Worm (Caenorhabditis elegans) whole organism, L3 larva: ENCODE data around the gene F57B7.2.
"Not testable (repeated sequence)": the region's sequence is repeated elsewhere in the genome, so short reads cannot be mapped to it uniquely, and the experiment has no call there.

ENCODE experiments used
- R02D3.7 ChIP-seq: fragments of 150-350 bp; optimal IDR thresholded peaks from 2 replicates; lab custom pipeline; 2014; ENCODE audit warnings: missing biosample characterization, missing genetic modification characterization
- ZK546.5 ChIP-seq: sonication (generic microtip); optimal IDR thresholded peaks from 2 replicates; lab custom pipeline; 2017; ENCODE audit warnings: missing biosample characterization, missing genetic modification characterization
- aly-2 ChIP-seq: fragments of 150-350 bp; optimal IDR thresholded peaks from 2 replicates; lab custom pipeline; 2014; ENCODE audit warnings: missing biosample characterization, missing genetic modification characterization
- ceh-16 ChIP-seq: sonication (generic microtip); optimal IDR thresholded peaks from 2 replicates; lab custom pipeline; 2017; ENCODE audit warnings: missing biosample characterization, missing genetic modification characterization
- ceh-82 ChIP-seq: fragments of 150-350 bp; optimal IDR thresholded peaks from 2 replicates; lab custom pipeline; 2014; ENCODE audit warnings: missing biosample characterization, missing genetic modification characterization
- ceh-9 ChIP-seq: sonication (generic microtip); optimal IDR thresholded peaks from 2 replicates; lab custom pipeline; 2018; ENCODE audit warnings: missing biosample characterization, missing genetic modification characterization
- eor-1 ChIP-seq, 2 experiments: fragments of 150-350 bp; optimal IDR thresholded peaks; 2 replicates each; lab custom pipeline; 2014 to 2018; ENCODE audit warnings: missing biosample characterization in 2 of 2, missing genetic modification characterization in 2 of 2
- fos-1 ChIP-seq: fragments of 150-350 bp; optimal IDR thresholded peaks from 2 replicates; lab custom pipeline; 2014; ENCODE audit warnings: missing biosample characterization, missing genetic modification characterization
- lsy-12 ChIP-seq: sonication (generic microtip); optimal IDR thresholded peaks from 2 replicates; lab custom pipeline; 2016; ENCODE audit warnings: mild to moderate bottlenecking, missing genetic modification characterization, missing compliant biosample characterization
- nhr-67 ChIP-seq: fragments of 150-350 bp; optimal IDR thresholded peaks from 2 replicates; lab custom pipeline; 2014; ENCODE audit warnings: missing biosample characterization, missing genetic modification characterization
- nhr-76 ChIP-seq: fragments of 150-350 bp; sonication (generic microtip); optimal IDR thresholded peaks from 5 replicates; lab custom pipeline; 2014; ENCODE audit warnings: missing biosample characterization, missing genetic modification characterization
- tbx-2 ChIP-seq: sonication (generic microtip); optimal IDR thresholded peaks from 2 replicates; lab custom pipeline; 2016; ENCODE audit warnings: mild to moderate bottlenecking, missing genetic modification characterization, missing compliant biosample characterization
- unc-39 ChIP-seq: sonication (generic microtip); optimal IDR thresholded peaks from 4 replicates; lab custom pipeline; 2017; ENCODE audit warnings: missing biosample characterization, missing genetic modification characterization

Gene F57B7.2

DNA sequence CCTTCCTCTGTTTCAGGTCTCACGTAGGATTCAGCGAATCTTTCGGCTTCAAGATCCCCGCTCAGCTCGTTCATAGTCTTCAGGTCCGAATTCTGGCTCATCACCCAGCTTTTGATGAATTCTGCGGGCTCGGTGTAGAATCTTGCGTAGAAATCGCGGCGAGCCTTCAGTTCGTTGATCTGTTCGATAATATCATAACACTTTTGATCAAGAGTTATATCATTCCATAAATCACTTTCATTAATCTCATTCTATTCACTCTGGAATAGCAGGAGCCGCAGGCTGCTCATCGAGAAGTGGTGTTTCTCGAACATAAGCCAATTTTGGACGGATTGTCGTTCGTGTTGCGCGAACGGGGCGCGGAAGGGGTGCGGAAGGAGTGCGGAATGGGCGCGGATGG lies 48.4 kb downstream of the F57B7.2 start, which contains the start of gene K03B8.4:
Gene K03B8.4, minus strand, starts transcription at position 101 of the 400 bp plus-strand sequence.
- TF ChIP-seq ceh-82; aly-2 (tag; lab: Kevin White, UChicago); lsy-12 (tag; lab: Kevin White, UChicago): not testable (repeated sequence)

DNA sequence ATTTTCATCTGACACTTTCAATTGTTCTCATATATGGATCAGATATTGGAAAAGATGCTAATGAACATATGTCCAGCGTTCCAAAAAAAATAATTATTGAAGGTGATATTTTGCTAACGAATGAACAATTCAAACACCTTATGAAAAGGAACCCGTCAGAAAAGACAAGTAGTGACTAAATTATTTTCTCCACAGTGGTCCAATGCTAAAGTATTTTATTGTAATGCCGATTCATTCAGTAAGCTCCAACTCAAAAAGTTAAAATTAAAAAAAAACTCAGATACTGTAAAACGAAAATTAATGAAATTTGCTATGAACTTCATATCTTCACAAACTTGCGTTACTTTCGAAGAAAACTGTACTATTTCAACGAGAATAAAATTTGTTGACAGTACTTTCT lies 51.4 kb downstream of the F57B7.2 start, which contains the start of gene nas-16:
Gene nas-16, plus strand, starts transcription at position 301 of the 400 bp plus-strand sequence.
- TF ChIP-seq lsy-12 (tag; lab: Kevin White, UChicago) = no peak
- TF ChIP-seq ceh-16 (tag; lab: Kevin White, UChicago) = no peak
- TF ChIP-seq fos-1 = no peak
- no peak for TF ChIP-seq nhr-67 (tag; lab: Kevin White, UChicago)
- no peak for TF ChIP-seq unc-39 (tag; lab: Kevin White, UChicago)
- TF ChIP-seq nhr-76 (tag; lab: Kevin White, UChicago) = no peak
- no peak for TF ChIP-seq ZK546.5 (tag; lab: Kevin White, UChicago)
- no peak for TF ChIP-seq tbx-2 (tag; lab: Kevin White, UChicago)
- no peak for TF ChIP-seq R02D3.7 (tag; lab: Kevin White, UChicago)
- TF ChIP-seq ceh-9 (tag; lab: Kevin White, UChicago) = no peak
- TF ChIP-seq eor-1 (tag; optimal IDR thresholded peaks at IDR 0.05; lab: Kevin White, UChicago) = no peak
